Worm (Caenorhabditis elegans): ENCODE measurements around the gene K12H6.4.

The K12H6.4 gene

DNA sequence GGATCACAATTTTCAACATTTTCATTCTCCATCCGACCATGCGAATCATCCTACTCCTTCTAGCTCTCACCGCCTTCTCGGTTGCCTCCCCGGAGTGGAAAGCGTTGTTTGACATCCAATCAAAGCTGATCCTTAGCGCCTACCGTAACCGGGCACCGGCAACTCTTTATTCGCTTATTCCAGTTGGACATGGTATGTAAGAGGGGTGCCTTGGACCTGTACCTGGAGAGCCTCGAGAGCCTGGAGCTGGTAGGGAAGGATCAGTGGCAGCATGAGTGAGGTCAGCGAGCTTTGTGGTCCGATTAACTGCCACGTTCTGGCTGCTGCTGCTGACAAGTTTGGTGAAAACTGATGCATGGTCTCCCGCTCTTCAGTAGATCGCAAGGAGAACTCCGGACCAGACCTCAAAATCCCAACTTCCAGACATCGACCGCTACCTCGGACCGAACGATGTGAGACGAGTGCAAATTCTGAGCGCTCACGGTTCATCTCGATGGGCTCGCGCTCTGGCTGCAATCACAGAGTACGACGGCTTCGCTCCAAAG lies 3.9 kb upstream of the K12H6.4 start, which contains the start of gene K12H6.8:
Gene K12H6.8, plus strand, starts transcription at position 38 of the 545 bp plus-strand sequence.
- TF ChIP-seq dao-5 (tag; optimal IDR thresholded peaks at IDR 0.05) (no peak), him-1 (tag; optimal IDR thresholded peaks at IDR 0.05) (no peak), W03F9.2 (tag; optimal IDR thresholded peaks at IDR 0.05) (no peak)

ce11 chrII:2826073-2826472 lies 2.0 kb upstream of the K12H6.4 start, which contains the start of gene K12H6.5:
K12H6.5 (minus strand) TSS chrII:2826173.
- TF ChIP-seq W03F9.2 (tag; optimal IDR thresholded peaks at IDR 0.05) (no peak), him-1 (tag; optimal IDR thresholded peaks at IDR 0.05) (no peak), dao-5 (tag; optimal IDR thresholded peaks at IDR 0.05) (no peak)

DNA sequence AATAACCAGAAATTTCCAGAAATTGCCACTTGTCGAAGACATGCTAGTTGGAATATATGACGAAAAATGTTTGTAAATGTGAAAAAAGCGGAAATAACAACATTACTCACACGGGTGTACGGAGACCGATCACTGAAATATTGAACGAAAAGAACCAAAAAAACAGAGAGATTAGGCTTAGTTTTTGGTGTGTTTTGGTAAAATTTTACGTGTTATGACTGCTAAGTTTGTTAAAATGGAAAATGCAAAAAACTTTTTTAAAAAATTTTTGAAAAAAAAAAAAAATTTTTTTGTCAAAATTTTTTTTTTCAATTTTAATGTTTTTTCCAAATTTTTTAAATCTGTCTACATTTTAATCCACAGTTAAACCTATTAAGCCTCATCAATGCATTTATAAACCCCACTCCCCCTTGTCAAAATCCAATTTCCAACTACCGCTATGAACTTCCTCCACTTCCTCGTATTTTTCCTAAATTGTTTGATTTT lies 1.6 kb downstream of the K12H6.4 start, which contains the start of the genes fut-4 and K12H6.10:
Gene fut-4, minus strand, starts transcription at position 101 of the 486 bp plus-strand sequence.
Gene K12H6.10, plus strand, starts transcription at position 436 of the 486 bp plus-strand sequence.
- no peak for TF ChIP-seq W03F9.2 (tag; optimal IDR thresholded peaks at IDR 0.05)
- TF ChIP-seq dao-5 (tag; optimal IDR thresholded peaks at IDR 0.05) = no peak
- no peak for TF ChIP-seq him-1 (tag; optimal IDR thresholded peaks at IDR 0.05)

DNA sequence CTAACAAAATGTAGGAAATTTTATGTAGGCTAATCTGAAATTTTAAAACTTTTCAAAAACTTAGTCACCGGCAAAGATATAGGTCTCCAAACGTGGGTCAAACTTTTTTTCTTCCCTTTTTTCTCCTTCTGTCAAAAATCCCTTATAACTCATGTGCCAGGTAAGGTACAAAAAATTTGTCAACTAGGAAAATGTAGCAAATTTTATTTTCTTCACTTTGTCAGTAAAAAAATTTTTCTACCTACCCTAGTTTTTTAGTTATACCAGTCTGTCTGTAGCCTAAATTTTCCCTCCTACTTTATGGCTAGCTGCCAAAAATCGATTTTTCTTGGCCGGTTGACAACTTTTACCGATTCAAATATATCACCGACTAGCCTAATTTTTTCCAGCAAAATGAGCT lies 7.4 kb downstream of the K12H6.4 start, which contains the start of gene set-13:
Gene set-13, plus strand, starts transcription at position 301 of the 400 bp plus-strand sequence.
- TF ChIP-seq dao-5 (tag; optimal IDR thresholded peaks at IDR 0.05) (no peak), him-1 (tag; optimal IDR thresholded peaks at IDR 0.05) (no peak), W03F9.2 (tag; optimal IDR thresholded peaks at IDR 0.05) (no peak)

- TF ChIP-seq dao-5 (tag; optimal IDR thresholded peaks at IDR 0.05) (no peak), W03F9.2 (tag; optimal IDR thresholded peaks at IDR 0.05) (no peak), him-1 (tag; optimal IDR thresholded peaks at IDR 0.05) (no peak)
These were observed 8.6 kb downstream of the K12H6.4 start, which contains the start of gene K12H6.2 for ce11 chrII:2815444-2815843. K12H6.2 (minus strand) TSS chrII:2815544.

ce11 chrII:2815017-2815416 lies 9.1 kb downstream of the K12H6.4 start:
- TF ChIP-seq dao-5 (tag; optimal IDR thresholded peaks at IDR 0.05) (no peak), W03F9.2 (tag; optimal IDR thresholded peaks at IDR 0.05) (no peak), him-1 (tag; optimal IDR thresholded peaks at IDR 0.05) (no peak)

ce11 chrII:2807674-2808206 lies 16.3 kb downstream of the K12H6.4 start, which contains the start of gene K12H6.12:
K12H6.12 (plus strand) TSS chrII:2808156.
- TF ChIP-seq W03F9.2 (tag; optimal IDR thresholded peaks at IDR 0.05) (no peak), him-1 (tag; optimal IDR thresholded peaks at IDR 0.05) (no peak), dao-5 (tag; optimal IDR thresholded peaks at IDR 0.05) (no peak)

DNA sequence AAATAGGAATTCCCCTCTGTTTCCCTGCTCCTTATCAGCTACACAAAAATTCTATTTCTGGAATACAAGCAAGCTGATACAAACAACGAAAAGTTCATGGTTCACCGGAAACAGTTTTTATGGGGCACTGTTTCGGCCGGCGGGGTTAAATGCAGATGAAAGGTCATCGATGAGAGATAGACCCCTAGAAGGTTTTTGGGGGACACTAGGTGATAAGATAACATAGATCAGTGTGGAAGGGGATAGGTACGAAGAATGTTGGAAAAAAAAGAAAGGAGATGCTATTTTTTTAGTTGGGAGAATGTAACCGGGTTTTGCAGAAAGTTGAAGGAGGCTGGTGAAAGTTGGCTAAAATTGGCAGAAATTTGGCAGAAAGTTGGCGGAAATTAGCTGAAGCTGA lies 18.5 kb downstream of the K12H6.4 start:
- no peak for TF ChIP-seq dao-5 (tag; optimal IDR thresholded peaks at IDR 0.05)

DNA sequence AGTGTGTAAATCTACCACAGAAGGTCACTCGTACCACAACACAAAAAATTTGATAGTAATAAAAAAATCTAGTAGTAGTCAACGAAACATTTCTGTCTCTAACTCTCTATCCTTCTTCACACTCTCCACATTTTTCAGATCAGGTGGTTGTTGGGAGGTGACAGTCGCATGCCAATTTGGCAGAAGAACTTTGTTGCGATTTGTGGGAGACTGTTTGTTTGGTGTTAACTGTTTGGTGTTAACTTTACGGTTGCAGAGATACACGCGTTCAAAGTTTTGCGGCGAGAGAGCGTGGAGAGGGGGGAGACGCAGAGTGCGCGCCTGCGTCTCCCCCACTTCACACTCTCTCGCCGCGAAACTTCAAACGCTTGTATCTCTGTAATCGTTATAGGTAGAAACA lies 19.1 kb downstream of the K12H6.4 start:
- no peak for TF ChIP-seq him-1 (tag; optimal IDR thresholded peaks at IDR 0.05)
- TF ChIP-seq dao-5 (tag; optimal IDR thresholded peaks at IDR 0.05) = no peak
- TF ChIP-seq W03F9.2 (tag; optimal IDR thresholded peaks at IDR 0.05) = no peak

DNA sequence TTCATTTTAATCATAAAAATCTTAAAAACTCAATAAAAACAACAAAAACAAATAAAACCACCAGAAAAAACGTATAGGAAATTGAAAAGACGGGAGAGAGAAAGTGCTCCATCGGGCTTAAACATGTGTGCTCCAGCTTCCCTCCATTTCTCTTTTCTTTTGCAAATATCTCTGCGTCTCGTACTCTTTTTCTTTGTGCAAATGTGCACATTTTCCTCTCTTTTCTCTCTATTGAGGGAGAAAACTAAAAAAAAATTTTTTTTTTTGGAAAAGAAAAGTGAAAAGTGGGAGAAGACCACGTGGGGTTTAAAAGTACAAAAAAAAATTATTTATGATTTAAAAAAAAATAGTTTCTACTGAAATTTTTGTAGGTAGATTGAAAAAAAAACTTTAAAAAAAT lies 19.8 kb downstream of the K12H6.4 start:
- TF ChIP-seq him-1 (tag; optimal IDR thresholded peaks at IDR 0.05) (no peak), dao-5 (tag; optimal IDR thresholded peaks at IDR 0.05) (no peak), W03F9.2 (tag; optimal IDR thresholded peaks at IDR 0.05) (no peak)

- TF ChIP-seq him-1 (tag; optimal IDR thresholded peaks at IDR 0.05) = no peak
- TF ChIP-seq W03F9.2 (tag; optimal IDR thresholded peaks at IDR 0.05) = no peak
- TF ChIP-seq dao-5 (tag; optimal IDR thresholded peaks at IDR 0.05) = no peak
These were observed 21.1 kb downstream of the K12H6.4 start for ce11 chrII:2802804-2803586.

DNA sequence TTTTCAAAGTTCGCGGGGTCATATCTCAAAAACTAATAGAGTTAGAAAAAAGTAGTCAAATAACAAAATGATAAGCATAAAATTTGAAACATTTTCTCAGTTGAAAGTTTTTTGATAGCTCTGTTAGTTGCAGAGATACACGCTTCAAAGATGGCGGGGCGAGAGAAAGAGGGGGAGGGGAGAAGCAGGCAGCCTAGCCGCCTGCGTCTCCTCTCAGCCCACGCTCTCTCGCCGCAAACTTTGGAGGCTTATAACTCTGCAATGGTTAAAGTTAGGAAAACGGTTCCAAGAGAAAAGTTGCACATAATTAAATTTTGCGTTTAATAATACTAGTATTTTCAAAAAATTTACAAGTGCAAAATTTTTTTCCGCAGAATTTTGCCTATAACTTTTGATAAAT lies 22.3 kb downstream of the K12H6.4 start:
- no peak for TF ChIP-seq him-1 (tag; optimal IDR thresholded peaks at IDR 0.05)
- TF ChIP-seq dao-5 (tag; optimal IDR thresholded peaks at IDR 0.05) = no peak
- TF ChIP-seq W03F9.2 (tag; optimal IDR thresholded peaks at IDR 0.05) = no peak

- TF ChIP-seq him-1 (tag; optimal IDR thresholded peaks at IDR 0.05) (no peak), W03F9.2 (tag; optimal IDR thresholded peaks at IDR 0.05) (peak; percentile 38)
These were observed 23.4 kb downstream of the K12H6.4 start, which contains the start of gene nhr-119 for ce11 chrII:2800550-2801233. nhr-119 (minus strand) TSS chrII:2800600.
